Worm (Caenorhabditis elegans) whole organism, L4 larva: Measurements from ENCODE around the gene C06E4.1.

ENCODE experiments used
- T20F7.1 ChIP-seq: fragments of 200-800 bp; sonication (Bioruptor generic); optimal IDR thresholded peaks from 2 replicates; lab custom pipeline; 2018; ENCODE audit warnings: mild to moderate bottlenecking, missing genetic modification characterization, missing compliant biosample characterization
- T26A8.4 ChIP-seq: fragments of 200-800 bp; sonication (Bioruptor generic); IDR thresholded peaks from 2 replicates; pipeline ENCODE4 v1.3.6; 2022; ENCODE audit warnings: missing genetic modification characterization, missing compliant biosample characterization
- ama-1 ChIP-seq: fragments of 150-350 bp; optimal IDR thresholded peaks from 2 replicates; lab custom pipeline; 2014; ENCODE audit warnings: inconsistent platforms, mixed read lengths
- arid-1 ChIP-seq: fragments of 200-800 bp; sonication (Bioruptor generic); conservative IDR thresholded peaks from 2 replicates; pipeline ENCODE4 v1.3.6; 2022; ENCODE audit warnings: missing genetic modification reagents, missing genetic modification characterization, missing compliant biosample characterization
- ceh-32 ChIP-seq: sonication (generic microtip); optimal IDR thresholded peaks from 2 replicates; lab custom pipeline; 2016; ENCODE audit warnings: mild to moderate bottlenecking, missing genetic modification characterization, missing compliant biosample characterization; ENCODE audit not compliant: poor library complexity
- ces-1 ChIP-seq: fragments of 150-350 bp; sonication (generic microtip); optimal IDR thresholded peaks from 4 replicates; lab custom pipeline; 2014; ENCODE audit warnings: missing biosample characterization, missing genetic modification reagents, missing genetic modification characterization
- daf-16 ChIP-seq, 3 experiments: sonication (generic microtip); optimal IDR thresholded peaks; 2 replicates each; lab custom pipeline; 2016 to 2017; ENCODE audit warnings: missing genetic modification characterization in 3 of 3, missing genetic modification reagents in 3 of 3, mild to moderate bottlenecking in 2 of 3, missing compliant biosample characterization in 2 of 3, missing biosample characterization in 1 of 3, moderate library complexity in 1 of 3
- dmd-6 ChIP-seq: fragments of 200-800 bp; sonication (Bioruptor generic); IDR thresholded peaks from 2 replicates; pipeline ENCODE4 v1.3.6; 2022; ENCODE audit warnings: missing genetic modification reagents, missing genetic modification characterization, missing compliant biosample characterization
- dmd-8 ChIP-seq: fragments of 200-800 bp; sonication (Bioruptor generic); IDR thresholded peaks from 2 replicates; pipeline ENCODE4 v1.3.6; 2022; ENCODE audit warnings: missing genetic modification characterization, missing compliant biosample characterization
- dmd-9 ChIP-seq: fragments of 200-800 bp; sonication (Bioruptor generic); IDR thresholded peaks from 2 replicates; pipeline ENCODE4 v1.3.6; 2022; ENCODE audit warnings: missing genetic modification reagents, missing genetic modification characterization, missing compliant biosample characterization
- dpl-1 ChIP-seq: fragments of 150-350 bp; optimal IDR thresholded peaks from 2 replicates; lab custom pipeline; 2014; ENCODE audit warnings: missing biosample characterization, missing genetic modification reagents, missing genetic modification characterization
- duxl-1 ChIP-seq: sonication (generic microtip); optimal IDR thresholded peaks from 2 replicates; lab custom pipeline; 2016; ENCODE audit warnings: mild to moderate bottlenecking, missing genetic modification characterization, moderate library complexity, missing compliant biosample characterization; ENCODE audit not compliant: poor library complexity
- dve-1 ChIP-seq: sonication (generic microtip); optimal IDR thresholded peaks from 2 replicates; lab custom pipeline; 2017; ENCODE audit warnings: antibody characterized with exemption, mild to moderate bottlenecking, missing genetic modification characterization, missing compliant biosample characterization; ENCODE audit not compliant: insufficient read depth
- gei-8 ChIP-seq: fragments of 200-800 bp; sonication (Bioruptor generic); optimal IDR thresholded peaks from 2 replicates; lab custom pipeline; 2018; ENCODE audit warnings: mild to moderate bottlenecking, missing genetic modification characterization, missing compliant biosample characterization
- hlh-11 ChIP-seq: fragments of 200-800 bp; sonication (Bioruptor generic); optimal IDR thresholded peaks from 2 replicates; lab custom pipeline; 2018; ENCODE audit warnings: mild to moderate bottlenecking, missing genetic modification characterization, missing compliant biosample characterization
- hlh-30 ChIP-seq: sonication (generic microtip); optimal IDR thresholded peaks from 2 replicates; lab custom pipeline; 2017; ENCODE audit warnings: antibody characterized with exemption, mild to moderate bottlenecking, missing genetic modification characterization, missing compliant biosample characterization; ENCODE audit not compliant: insufficient read depth
- hmg-1.1 ChIP-seq: fragments of 200-800 bp; sonication (Bioruptor generic); IDR thresholded peaks from 2 replicates; pipeline ENCODE4 v1.3.6; 2022; ENCODE audit warnings: missing genetic modification reagents, missing genetic modification characterization, missing compliant biosample characterization
- lim-7 ChIP-seq: fragments of 200-800 bp; sonication (Bioruptor generic); IDR thresholded peaks from 2 replicates; pipeline ENCODE4 v1.3.6; 2022; ENCODE audit warnings: missing genetic modification characterization, missing compliant biosample characterization
- lin-13 ChIP-seq: fragments of 150-350 bp; optimal IDR thresholded peaks from 2 replicates; lab custom pipeline; 2014; ENCODE audit warnings: missing biosample characterization, missing genetic modification reagents, missing genetic modification characterization
- lin-15B ChIP-seq: fragments of 150-350 bp; sonication (generic microtip); optimal IDR thresholded peaks from 3 replicates; lab custom pipeline; 2014; ENCODE audit warnings: missing biosample characterization, missing genetic modification characterization
- lin-38 ChIP-seq: fragments of 200-800 bp; sonication (Bioruptor generic); IDR thresholded peaks from 2 replicates; pipeline ENCODE4 v1.3.6; 2022; ENCODE audit warnings: missing genetic modification reagents, missing genetic modification characterization, missing compliant biosample characterization
- lir-3 ChIP-seq: sonication (generic microtip); optimal IDR thresholded peaks from 2 replicates; lab custom pipeline; 2016; ENCODE audit warnings: mild to moderate bottlenecking, missing genetic modification characterization, missing compliant biosample characterization
- lsy-2 ChIP-seq, 2 experiments: fragments of 150-350 bp in 1 of 2; sonication (generic microtip) in 1 of 2; optimal IDR thresholded peaks; 2 replicates each; lab custom pipeline; 2014 to 2017; ENCODE audit warnings: missing biosample characterization in 2 of 2, missing genetic modification characterization in 2 of 2
- madf-5 ChIP-seq, 2 experiments: fragments of 200-800 bp; sonication (Bioruptor generic); IDR thresholded peaks; 2 replicates each; pipeline ENCODE4 v1.3.6; 2022; ENCODE audit warnings: missing compliant biosample characterization in 2 of 2, missing genetic modification characterization in 2 of 2
- madf-9 ChIP-seq: fragments of 200-800 bp; sonication (Bioruptor generic); conservative IDR thresholded peaks from 2 replicates; pipeline ENCODE4 v1.3.6; 2022; ENCODE audit warnings: missing genetic modification reagents, missing genetic modification characterization, missing compliant biosample characterization
- mdl-1 ChIP-seq, 2 experiments: fragments of 150-350 bp in 1 of 2; sonication (generic microtip) in 1 of 2; optimal IDR thresholded peaks; 2 replicates each; lab custom pipeline; 2014 to 2017; ENCODE audit warnings: missing biosample characterization in 2 of 2, missing genetic modification characterization in 2 of 2
- mep-1 ChIP-seq: fragments of 150-350 bp; sonication (generic microtip); optimal IDR thresholded peaks from 3 replicates; lab custom pipeline; 2014; ENCODE audit warnings: missing biosample characterization, missing genetic modification characterization
- mes-2 ChIP-seq: sonication (generic microtip); optimal IDR thresholded peaks from 2 replicates; lab custom pipeline; 2016; ENCODE audit warnings: missing genotype, mild to moderate bottlenecking, missing genetic modification characterization, missing compliant biosample characterization; ENCODE audit not compliant: poor library complexity, severe bottlenecking
- nhr-11 ChIP-seq: fragments of 150-350 bp; optimal IDR thresholded peaks from 2 replicates; lab custom pipeline; 2014; ENCODE audit warnings: missing biosample characterization, missing genetic modification characterization
- nhr-25 ChIP-seq: sonication (generic microtip); optimal IDR thresholded peaks from 2 replicates; lab custom pipeline; 2017; ENCODE audit warnings: missing genetic modification characterization, mild to moderate bottlenecking, missing compliant biosample characterization, antibody characterized with exemption, moderate library complexity, borderline replicate concordance; ENCODE audit not compliant: insufficient read depth
- nhr-28 ChIP-seq: fragments of 150-350 bp; optimal IDR thresholded peaks from 2 replicates; lab custom pipeline; 2014; ENCODE audit warnings: missing biosample characterization, missing genetic modification characterization
- nhr-41 ChIP-seq: fragments of 200-800 bp; sonication (Bioruptor generic); IDR thresholded peaks from 2 replicates; pipeline ENCODE4 v1.3.6; 2022; ENCODE audit warnings: missing genetic modification reagents, missing genetic modification characterization, missing compliant biosample characterization
- nhr-42 ChIP-seq: fragments of 200-800 bp; sonication (Bioruptor generic); IDR thresholded peaks from 2 replicates; pipeline ENCODE4 v1.3.6; 2022; ENCODE audit warnings: missing genetic modification characterization, missing compliant biosample characterization
- nhr-48 ChIP-seq: sonication (generic microtip); optimal IDR thresholded peaks from 2 replicates; lab custom pipeline; 2016; ENCODE audit warnings: mild to moderate bottlenecking, missing genetic modification characterization, missing compliant biosample characterization
- nhr-6 ChIP-seq: fragments of 150-350 bp; optimal IDR thresholded peaks from 2 replicates; lab custom pipeline; 2014; ENCODE audit warnings: missing biosample characterization, missing genetic modification characterization
- nhr-76 ChIP-seq: fragments of 150-350 bp; optimal IDR thresholded peaks from 2 replicates; lab custom pipeline; 2014; ENCODE audit warnings: missing biosample characterization, missing genetic modification characterization
- nhr-77 ChIP-seq: fragments of 150-350 bp; optimal IDR thresholded peaks from 2 replicates; lab custom pipeline; 2014; ENCODE audit warnings: missing biosample characterization, missing genetic modification characterization
- pha-4 ChIP-seq, 2 experiments: fragments of 150-350 bp in 1 of 2; fragments of 200-800 bp in 1 of 2; sonication (Bioruptor generic) in 1 of 2; IDR thresholded peaks in 1 of 2; optimal IDR thresholded peaks in 1 of 2; 2 replicates each; pipeline versions ENCODE4 v1.3.6 to Lab custom; 2014 to 2022; ENCODE audit warnings: missing genetic modification characterization in 2 of 2, missing genetic modification reagents in 2 of 2, missing biosample characterization in 1 of 2, missing compliant biosample characterization in 1 of 2
- pqm-1 ChIP-seq: sonication (generic microtip); optimal IDR thresholded peaks from 2 replicates; lab custom pipeline; 2017; ENCODE audit warnings: missing biosample characterization, missing genetic modification characterization
- rbr-2 ChIP-seq: sonication (generic microtip); optimal IDR thresholded peaks from 2 replicates; lab custom pipeline; 2016; ENCODE audit warnings: missing genotype, missing genetic modification characterization, missing compliant biosample characterization
- snpc-1.2 ChIP-seq: fragments of 200-800 bp; sonication (Bioruptor generic); IDR thresholded peaks from 2 replicates; pipeline ENCODE4 v1.3.6; 2022; ENCODE audit warnings: missing genetic modification reagents, missing genetic modification characterization, missing compliant biosample characterization
- unc-130 ChIP-seq: sonication (generic microtip); optimal IDR thresholded peaks from 2 replicates; lab custom pipeline; 2016; ENCODE audit warnings: missing genetic modification reagents, missing genetic modification characterization, missing compliant biosample characterization
- zfp-3 ChIP-seq: fragments of 200-800 bp; sonication (Bioruptor generic); conservative IDR thresholded peaks from 2 replicates; pipeline ENCODE4 v1.3.6; 2022; ENCODE audit warnings: missing genetic modification reagents, missing genetic modification characterization, missing compliant biosample characterization
- ztf-7 ChIP-seq: fragments of 150-350 bp; optimal IDR thresholded peaks from 2 replicates; lab custom pipeline; 2014; ENCODE audit warnings: missing biosample characterization, missing genetic modification characterization

The C06E4.1 gene

ce11 chrIV:7313962-7314361 is 30.9 kb downstream of the C06E4.1 start:
- no peak for TF ChIP-seq nhr-76 (tag; lab: Kevin White, UChicago)
- TF ChIP-seq gei-8, result no peak
- TF ChIP-seq nhr-11 (tag; lab: Kevin White, UChicago), result peak; percentile 6
- peak; percentile 34 for TF ChIP-seq dpl-1 (GFP tag; lab: Kevin White, UChicago)
- peak; percentile 41 for TF ChIP-seq dmd-6
- peak; percentile 58 for TF ChIP-seq hmg-1.1 (GFP tag; lab: Robert Waterston, UW)
- no peak for TF ChIP-seq duxl-1 (tag; lab: Kevin White, UChicago)
- TF ChIP-seq nhr-6, result peak; percentile 64
- TF ChIP-seq ztf-7 (tag; lab: Kevin White, UChicago), result peak; percentile 7
- TF ChIP-seq hlh-30 (tag; lab: Kevin White, UChicago), result peak; percentile 87
- TF ChIP-seq unc-130, result peak; percentile 30
- TF ChIP-seq dmd-9 (GFP tag; lab: Robert Waterston, UW), result no peak
- TF ChIP-seq arid-1 (GFP tag; lab: Robert Waterston, UW), result no peak
- peak; percentile 20; the same call in 1 of the 2 replicates for TF ChIP-seq T26A8.4 (GFP tag; lab: Robert Waterston, UW)
- peak; percentile 68 for TF ChIP-seq hlh-11
- TF ChIP-seq pqm-1 (tag; lab: Kevin White, UChicago), result peak; percentile 2
- TF ChIP-seq daf-16 (GFP tag; optimal IDR thresholded peaks at IDR 0.05; lab: Kevin White, UChicago), result peak in 1 of 2 experiments; percentile 29
- peak; percentile 80 for TF ChIP-seq daf-16 (tag; optimal IDR thresholded peaks at IDR 0.05; lab: Kevin White, UChicago)
- TF ChIP-seq lin-15B (tag; lab: Kevin White, UChicago), result no peak
- TF ChIP-seq nhr-25, result peak; percentile 29
- no peak for TF ChIP-seq dmd-8 (GFP tag; lab: Robert Waterston, UW)
- no peak for TF ChIP-seq madf-9 (GFP tag; lab: Robert Waterston, UW)
- TF ChIP-seq nhr-42 (GFP tag; lab: Robert Waterston, UW), result no peak
- no peak for TF ChIP-seq ceh-32
- no peak for TF ChIP-seq ces-1
- peak; percentile 82 for TF ChIP-seq dve-1 (tag; lab: Kevin White, UChicago)
- TF ChIP-seq rbr-2 (tag; lab: Kevin White, UChicago), result peak; percentile 42
- TF ChIP-seq ama-1 (lab: Kevin White, UChicago), result peak; percentile 44
- no peak for TF ChIP-seq lin-13 (GFP tag; lab: Kevin White, UChicago)
- no peak for TF ChIP-seq zfp-3 (GFP tag; lab: Robert Waterston, UW)
- peak; percentile 77 for TF ChIP-seq mep-1 (tag; lab: Kevin White, UChicago)
- TF ChIP-seq lin-38, result peak; percentile 57
- TF ChIP-seq madf-5 (GFP tag; IDR thresholded peaks at IDR 0.05; lab: Robert Waterston, UW), result no peak
- TF ChIP-seq lir-3 (tag; lab: Kevin White, UChicago), result no peak
- peak in 1 of 2 experiments; percentile 79 for TF ChIP-seq lsy-2 (tag; optimal IDR thresholded peaks at IDR 0.05; lab: Kevin White, UChicago)
- no peak for TF ChIP-seq nhr-41 (GFP tag; lab: Robert Waterston, UW)
- 0 out of 2 replicates have a peak, but pooled peaks have one; percentile 25 for TF ChIP-seq pha-4 (GFP tag; IDR thresholded peaks at IDR 0.05; lab: Robert Waterston, UW)
- TF ChIP-seq pha-4 (tag; optimal IDR thresholded peaks at IDR 0.05; lab: Kevin White, UChicago), result peak; percentile 66
- no peak for TF ChIP-seq nhr-48
- peak; percentile 67 for TF ChIP-seq T20F7.1 (GFP tag; lab: Kevin White, UChicago)
- TF ChIP-seq mes-2 (tag; lab: Kevin White, UChicago), result peak; percentile 77
- peak; percentile 35 for TF ChIP-seq nhr-28 (tag; lab: Kevin White, UChicago)
- no peak for TF ChIP-seq lim-7
- TF ChIP-seq nhr-77 (tag; lab: Kevin White, UChicago), result peak; percentile 61
- TF ChIP-seq mdl-1 (tag; optimal IDR thresholded peaks at IDR 0.05; lab: Kevin White, UChicago), result no peak
- TF ChIP-seq snpc-1.2, result 0 out of 2 replicates have a peak, but pooled peaks have one; percentile 40
